Fruit fly (Drosophila melanogaster) whole organism, embryonic: Measurements from ENCODE around the gene CG13667.

Experiments
- Abd-B ChIP-seq: fragments of 200-800 bp; sonication (Bioruptor generic); optimal IDR thresholded peaks from 2 replicates; lab custom pipeline; 2018; ENCODE audit warnings: missing biosample characterization, mild to moderate bottlenecking, missing genetic modification characterization, moderate library complexity
- Awh ChIP-seq: fragments of 200-800 bp; sonication (Bioruptor generic); IDR thresholded peaks from 2 replicates; pipeline ENCODE4, ENCODE4 v1.3.6; 2022; ENCODE audit warnings: missing biosample characterization, missing genetic modification characterization
- Bteb2 ChIP-seq: fragments of 200-800 bp; sonication (Bioruptor generic); optimal IDR thresholded peaks from 2 replicates; lab custom pipeline; 2016; ENCODE audit warnings: missing biosample characterization, missing genetic modification characterization
- CG10543 ChIP-seq: fragments of 200-800 bp; sonication (Bioruptor generic); optimal IDR thresholded peaks from 3 replicates; lab custom pipeline; 2017; ENCODE audit warnings: missing biosample characterization, mild to moderate bottlenecking, missing genetic modification characterization, moderate library complexity
- CG12236 ChIP-seq: fragments of 200-800 bp; sonication (Bioruptor generic); optimal IDR thresholded peaks from 2 replicates; lab custom pipeline; 2016; ENCODE audit warnings: missing biosample characterization, missing genetic modification characterization
- CG13775 ChIP-seq: fragments of 200-800 bp; sonication (Bioruptor generic); optimal IDR thresholded peaks from 3 replicates; lab custom pipeline; 2017; ENCODE audit warnings: missing biosample characterization, mild to moderate bottlenecking, missing genetic modification characterization
- CG15269 ChIP-seq: fragments of 200-800 bp; sonication (Bioruptor generic); optimal IDR thresholded peaks from 2 replicates; lab custom pipeline; 2018; ENCODE audit warnings: missing biosample characterization, mild to moderate bottlenecking, missing genetic modification characterization, moderate library complexity
- CG15514 ChIP-seq: fragments of 200-800 bp; sonication (Bioruptor generic); optimal IDR thresholded peaks from 3 replicates; lab custom pipeline; 2017; ENCODE audit warnings: missing biosample characterization, missing genetic modification characterization, mild to moderate bottlenecking, moderate library complexity, missing genetic modification reagents
- CG15696 ChIP-seq: fragments of 200-800 bp; sonication (Bioruptor generic); optimal IDR thresholded peaks from 2 replicates; lab custom pipeline; 2019; ENCODE audit warnings: missing biosample characterization, mild to moderate bottlenecking, missing genetic modification characterization, moderate library complexity
- CG18599 ChIP-seq: fragments of 200-800 bp; sonication (Bioruptor generic); optimal IDR thresholded peaks from 3 replicates; lab custom pipeline; 2017; ENCODE audit warnings: missing biosample characterization, missing genetic modification characterization, mild to moderate bottlenecking, moderate library complexity, missing genetic modification reagents
- CG2199 ChIP-seq: fragments of 200-800 bp; sonication (Bioruptor generic); IDR thresholded peaks from 3 replicates; pipeline ENCODE4 v1.3.6; 2022; ENCODE audit warnings: missing biosample characterization, missing genetic modification characterization
- CG3281 ChIP-seq: fragments of 200-800 bp; sonication (Bioruptor generic); optimal IDR thresholded peaks from 3 replicates; lab custom pipeline; 2017; ENCODE audit warnings: missing biosample characterization, mild to moderate bottlenecking, missing genetic modification characterization
- CG43689 ChIP-seq: fragments of 200-800 bp; sonication (Bioruptor generic); IDR thresholded peaks from 2 replicates; pipeline ENCODE4 v1.3.6; 2022; ENCODE audit warnings: missing biosample characterization, missing genetic modification characterization
- CG6175 ChIP-seq: fragments of 200-800 bp; sonication (Bioruptor generic); IDR thresholded peaks from 3 replicates; pipeline ENCODE4 v1.3.6; 2022; ENCODE audit warnings: missing biosample characterization, missing genetic modification characterization
- CG9437 ChIP-seq: fragments of 200-800 bp; sonication (Bioruptor generic); optimal IDR thresholded peaks from 2 replicates; lab custom pipeline; 2018; ENCODE audit warnings: missing biosample characterization, mild to moderate bottlenecking, missing genetic modification characterization
- Camta ChIP-seq: fragments of 200-800 bp; sonication (Bioruptor generic); optimal IDR thresholded peaks from 2 replicates; lab custom pipeline; 2016; ENCODE audit warnings: missing biosample characterization, missing genetic modification characterization
- D19A ChIP-seq: fragments of 200-800 bp; optimal IDR thresholded peaks from 3 replicates; lab custom pipeline; 2019; ENCODE audit warnings: missing biosample characterization, mild to moderate bottlenecking, missing genetic modification characterization, moderate library complexity
- Dad ChIP-seq: fragments of 200-800 bp; sonication (Bioruptor generic); optimal IDR thresholded peaks from 3 replicates; lab custom pipeline; 2016; ENCODE audit warnings: missing biosample characterization, missing genetic modification characterization
- Hmr ChIP-seq: fragments of 200-800 bp; sonication (Bioruptor generic); optimal IDR thresholded peaks from 3 replicates; lab custom pipeline; 2017; ENCODE audit warnings: mild to moderate bottlenecking, missing biosample characterization, missing genetic modification reagents, missing genetic modification characterization
- Hsf ChIP-seq: fragments of 200-800 bp; sonication (Bioruptor generic); optimal IDR thresholded peaks from 3 replicates; lab custom pipeline; 2016; ENCODE audit warnings: missing biosample characterization, missing genetic modification characterization
- Max ChIP-seq: fragments of 200-800 bp; sonication (Bioruptor generic); optimal IDR thresholded peaks from 2 replicates; lab custom pipeline; 2016; ENCODE audit warnings: missing biosample characterization, mild to moderate bottlenecking, missing genetic modification characterization
- Nf-YB ChIP-seq: fragments of 200-800 bp; sonication (Bioruptor generic); optimal IDR thresholded peaks from 3 replicates; lab custom pipeline; 2019; ENCODE audit warnings: missing biosample characterization, mild to moderate bottlenecking, missing genetic modification characterization, moderate library complexity
- Nf-YC ChIP-seq: fragments of 200-800 bp; optimal IDR thresholded peaks from 3 replicates; lab custom pipeline; 2019; ENCODE audit warnings: missing biosample characterization, mild to moderate bottlenecking, missing genetic modification characterization, moderate library complexity
- Xbp1 ChIP-seq: fragments of 200-800 bp; sonication (Bioruptor generic); optimal IDR thresholded peaks from 3 replicates; lab custom pipeline; 2016; ENCODE audit warnings: missing biosample characterization, mild to moderate bottlenecking, missing genetic modification characterization
- bsh ChIP-seq, 2 experiments: fragments of 200-800 bp; sonication (Bioruptor generic); optimal IDR thresholded peaks; 2 replicates each; lab custom pipeline; 2017 to 2018; ENCODE audit warnings: mild to moderate bottlenecking in 2 of 2, missing biosample characterization in 2 of 2, missing genetic modification characterization in 2 of 2, moderate library complexity in 1 of 2
- cg ChIP-seq: fragments of 200-800 bp; sonication (Bioruptor generic); optimal IDR thresholded peaks from 3 replicates; lab custom pipeline; 2019; ENCODE audit warnings: missing biosample characterization, mild to moderate bottlenecking, missing genetic modification characterization, moderate library complexity
- chn ChIP-seq: fragments of 200-800 bp; sonication (Bioruptor generic); optimal IDR thresholded peaks from 2 replicates; lab custom pipeline; 2016; ENCODE audit warnings: missing biosample characterization, missing genetic modification characterization
- crc ChIP-seq: fragments of 200-800 bp; sonication (Bioruptor generic); optimal IDR thresholded peaks from 2 replicates; lab custom pipeline; 2016; ENCODE audit warnings: missing biosample characterization, missing genetic modification characterization
- crol ChIP-seq: fragments of 200-800 bp; sonication (Bioruptor generic); IDR thresholded peaks from 2 replicates; pipeline ENCODE4 v1.3.6; 2022; ENCODE audit warnings: missing biosample characterization, missing genetic modification characterization
- ewg ChIP-seq: fragments of 200-800 bp; sonication (Bioruptor generic); optimal IDR thresholded peaks from 3 replicates; lab custom pipeline; 2017; ENCODE audit warnings: mild to moderate bottlenecking, missing biosample characterization, missing genetic modification reagents, missing genetic modification characterization
- ftz-f1 ChIP-seq: fragments of 200-800 bp; sonication (Bioruptor generic); optimal IDR thresholded peaks from 2 replicates; lab custom pipeline; 2016; ENCODE audit warnings: missing biosample characterization, missing genetic modification characterization
- fu2 ChIP-seq: fragments of 200-800 bp; sonication (Bioruptor generic); optimal IDR thresholded peaks from 2 replicates; lab custom pipeline; 2016; ENCODE audit warnings: missing biosample characterization, missing genetic modification characterization
- gcm ChIP-seq: fragments of 200-800 bp; sonication (Bioruptor generic); optimal IDR thresholded peaks from 2 replicates; lab custom pipeline; 2019; ENCODE audit warnings: missing biosample characterization, mild to moderate bottlenecking, missing genetic modification characterization, moderate library complexity
- hkb ChIP-seq, 2 experiments: fragments of 200-800 bp in 1 of 2; fragments of >200 bp in 1 of 2; sonication (Bioruptor generic) in 1 of 2; IDR thresholded peaks in 1 of 2; optimal IDR thresholded peaks in 1 of 2; 2 replicates each; pipeline versions ENCODE4 v1.3.6 to Lab custom; 2017 to 2022; ENCODE audit warnings: missing biosample characterization in 1 of 2, missing genetic modification characterization in 1 of 2
- klu ChIP-seq: fragments of 200-800 bp; sonication (Bioruptor generic); IDR thresholded peaks from 2 replicates; pipeline ENCODE4 v1.3.6; 2022; ENCODE audit warnings: missing biosample characterization, missing genetic modification characterization
- lab ChIP-seq: fragments of 200-800 bp; sonication (Bioruptor generic); optimal IDR thresholded peaks from 3 replicates; lab custom pipeline; 2017; ENCODE audit warnings: missing biosample characterization, missing genetic modification characterization, mild to moderate bottlenecking, moderate library complexity, missing genetic modification reagents
- lola ChIP-seq, 3 experiments: fragments of >200 bp in 2 of 3; fragments of 200-800 bp in 1 of 3; sonication (Bioruptor generic) in 1 of 3; optimal IDR thresholded peaks; 2 replicates each; lab custom pipeline; 2017 to 2019; ENCODE audit warnings: missing biosample characterization in 3 of 3, missing genetic modification characterization in 3 of 3, mild to moderate bottlenecking in 1 of 3, moderate library complexity in 1 of 3
- mam ChIP-seq: fragments of 200-800 bp; sonication (Bioruptor generic); optimal IDR thresholded peaks from 3 replicates; lab custom pipeline; 2016; ENCODE audit warnings: missing biosample characterization, missing genetic modification characterization
- nerfin-1 ChIP-seq: fragments of 200-800 bp; sonication (Bioruptor generic); optimal IDR thresholded peaks from 3 replicates; lab custom pipeline; 2019; ENCODE audit warnings: missing biosample characterization, mild to moderate bottlenecking, missing genetic modification characterization, moderate library complexity
- sd ChIP-seq: fragments of 200-800 bp; sonication (Bioruptor generic); optimal IDR thresholded peaks from 3 replicates; lab custom pipeline; 2018; ENCODE audit warnings: missing biosample characterization, mild to moderate bottlenecking, missing genetic modification characterization, moderate library complexity
- sens-2 ChIP-seq: fragments of 200-800 bp; sonication (Bioruptor generic); IDR thresholded peaks from 2 replicates; pipeline ENCODE4 v1.3.6; 2022; ENCODE audit warnings: missing biosample characterization, missing genetic modification characterization
- tin ChIP-seq: fragments of 200-800 bp; sonication (Bioruptor generic); optimal IDR thresholded peaks from 3 replicates; lab custom pipeline; 2016; ENCODE audit warnings: missing biosample characterization, missing genetic modification characterization
- trh ChIP-seq: fragments of 200-800 bp; sonication (Bioruptor generic); optimal IDR thresholded peaks from 2 replicates; lab custom pipeline; 2016; ENCODE audit warnings: missing biosample characterization, missing genetic modification characterization
- twi ChIP-seq: fragments of 200-800 bp; optimal IDR thresholded peaks from 2 replicates; lab custom pipeline; 2019; ENCODE audit warnings: missing biosample characterization, mild to moderate bottlenecking, missing genetic modification characterization, moderate library complexity
- unpg ChIP-seq: fragments of 200-800 bp; sonication (Bioruptor generic); optimal IDR thresholded peaks from 3 replicates; lab custom pipeline; 2018; ENCODE audit warnings: missing biosample characterization, mild to moderate bottlenecking, missing genetic modification characterization, moderate library complexity
- zen ChIP-seq: fragments of 200-800 bp; sonication (Bioruptor generic); optimal IDR thresholded peaks from 3 replicates; lab custom pipeline; 2018; ENCODE audit warnings: missing biosample characterization, mild to moderate bottlenecking, missing genetic modification characterization, moderate library complexity

CG13667 gene

DNA sequence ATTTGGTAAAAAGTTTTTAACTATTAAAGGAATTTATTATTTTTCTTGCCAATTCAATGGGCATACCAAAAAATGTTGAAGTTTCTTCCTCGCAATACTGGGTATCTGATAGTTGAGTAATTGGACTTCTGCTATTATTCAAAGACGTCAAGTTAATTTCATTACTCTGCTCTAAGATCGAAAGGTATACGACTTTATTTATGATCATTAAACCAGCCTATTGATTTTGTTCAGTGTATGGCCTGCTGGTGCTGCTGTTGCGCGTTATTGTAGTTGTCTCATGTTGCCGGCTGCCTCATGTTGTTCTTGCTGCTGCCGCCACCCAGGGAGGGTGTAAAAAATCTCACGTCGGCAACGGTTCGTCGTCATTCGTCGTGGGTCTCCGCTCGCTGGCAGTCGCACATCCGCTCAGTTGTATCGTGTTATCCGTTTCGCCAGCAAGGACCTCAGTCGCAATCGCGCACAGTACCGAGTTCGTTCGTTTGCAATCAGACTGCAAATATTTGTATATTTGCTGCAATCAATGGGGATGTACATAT, 9.6 kb upstream of the CG13667 start, which contains the start of gene CG7120 (continued):
- TF ChIP-seq Xbp1 (GFP tag; lab: Kevin White, UChicago) (peak; percentile 49), CG43689 (GFP tag; lab: Robert Waterston, UW) (no peak), Hsf (GFP tag; lab: Kevin White, UChicago) (peak; percentile 38), Nf-YB (peak; percentile 45), bsh (GFP tag; optimal IDR thresholded peaks at IDR 0.05; lab: Kevin White, UChicago) (peak in 1 of 2 experiments; percentile 66), CG9437 (GFP tag; lab: Kevin White, UChicago) (peak; percentile 54), gcm (peak; percentile 21), chn (GFP tag; lab: Kevin White, UChicago) (peak; percentile 53), klu (GFP tag; lab: Robert Waterston, UW) (no peak), Bteb2 (GFP tag; lab: Kevin White, UChicago) (peak; percentile 49), CG2199 (GFP tag; lab: Robert Waterston, UW) (no peak), zen (peak; percentile 37), CG18599 (GFP tag; lab: Kevin White, UChicago) (peak; percentile 52), Awh (0 out of 2 replicates have a peak, but pooled peaks have one; percentile 32), ewg (GFP tag; lab: Kevin White, UChicago) (peak; percentile 54), CG15514 (peak; percentile 37), lab (GFP tag; lab: Kevin White, UChicago) (peak; percentile 61), nerfin-1 (tag; lab: Kevin White, UChicago) (peak; percentile 65), CG6175 (GFP tag; lab: Robert Waterston, UW) (no peak), Camta (GFP tag; lab: Kevin White, UChicago) (peak; percentile 1)

DNA sequence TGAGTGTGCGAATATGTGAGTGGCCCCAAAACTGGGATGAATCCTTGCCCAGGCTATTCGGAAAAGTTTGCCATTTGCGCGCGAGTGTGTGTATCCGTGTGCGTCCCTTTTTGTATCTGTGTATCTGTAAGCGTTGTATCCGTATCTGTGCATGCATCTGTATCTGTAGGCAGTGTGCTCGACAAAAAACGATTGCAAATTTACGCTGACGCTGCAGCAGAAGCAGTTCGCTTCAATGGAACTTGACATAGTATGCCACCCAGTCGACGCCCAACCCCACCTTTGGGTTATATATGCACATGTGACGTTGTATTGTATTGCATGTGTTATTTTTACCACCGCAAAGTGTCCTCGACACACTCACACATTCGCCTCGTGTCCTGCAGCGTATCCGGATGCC, 9.1 kb upstream of the CG13667 start:
- peak; percentile 65 for TF ChIP-seq cg (GFP tag; lab: Kevin White, UChicago)
- TF ChIP-seq CG10543 (GFP tag; lab: Kevin White, UChicago) = no peak
- no peak for TF ChIP-seq trh (GFP tag; lab: Kevin White, UChicago)
- TF ChIP-seq nerfin-1 (tag; lab: Kevin White, UChicago) = peak; percentile 40
- TF ChIP-seq D19A = no peak
- peak; percentile 36 for TF ChIP-seq twi (tag; lab: Kevin White, UChicago)
- TF ChIP-seq sens-2 (GFP tag; lab: Robert Waterston, UW) = no peak
- TF ChIP-seq, all 482 proteins: peak for 3

DNA sequence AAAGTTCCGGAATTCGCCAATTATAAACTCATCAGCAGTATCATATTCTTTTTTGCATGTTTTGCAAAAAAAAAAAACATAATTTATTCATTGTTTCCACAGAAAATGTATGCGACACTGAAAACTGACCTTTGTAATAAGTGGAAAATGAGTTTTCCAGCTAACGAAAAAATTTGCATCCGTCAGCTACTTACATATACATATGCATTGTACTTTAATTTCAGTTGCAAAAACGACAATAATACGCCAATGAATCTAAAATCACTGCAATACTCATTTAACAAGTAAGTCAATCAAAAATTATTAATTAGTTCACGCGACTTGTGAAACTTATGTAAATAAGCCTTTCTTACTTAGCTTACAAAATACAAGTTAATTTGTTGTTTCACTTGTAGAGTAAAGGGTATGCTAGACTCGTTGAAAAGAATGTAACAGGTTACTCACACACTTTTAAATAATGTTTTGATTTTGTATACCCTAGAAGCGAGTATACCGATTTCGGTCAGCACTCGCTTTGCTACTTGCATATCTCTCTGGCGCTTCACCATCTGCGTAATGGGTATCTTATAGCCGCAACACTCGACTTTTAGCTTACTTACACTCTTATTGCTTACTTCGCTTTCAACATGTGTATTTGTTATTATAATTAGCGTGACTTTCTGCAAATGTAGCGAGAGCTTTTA, 6.3 kb upstream of the CG13667 start:
- TF ChIP-seq Dad (GFP tag; lab: Kevin White, UChicago) (no peak), Nf-YC (tag; lab: Kevin White, UChicago) (no peak), crol (GFP tag; lab: Robert Waterston, UW) (no peak), unpg (GFP tag; lab: Kevin White, UChicago) (no peak), Hmr (GFP tag; lab: Kevin White, UChicago) (no peak), CG15696 (tag; lab: Kevin White, UChicago) (no peak), CG15269 (no peak), hkb (optimal IDR thresholded peaks at IDR 0.05; lab: Kevin White, UChicago) (no peak), hkb (GFP tag; IDR thresholded peaks at IDR 0.05; lab: Robert Waterston, UW) (no peak), sd (no peak), CG13775 (GFP tag; lab: Kevin White, UChicago) (no peak), CG12236 (GFP tag; lab: Kevin White, UChicago) (no peak), CG3281 (no peak), tin (GFP tag; lab: Kevin White, UChicago) (peak; percentile 14), mam (peak; percentile 42), crc (no peak), Max (GFP tag; lab: Kevin White, UChicago) (no peak), lola (GFP tag; optimal IDR thresholded peaks at IDR 0.05; lab: Kevin White, UChicago) (no peak), fu2 (GFP tag; lab: Kevin White, UChicago) (no peak), Abd-B (GFP tag; lab: Kevin White, UChicago) (no peak), ftz-f1 (GFP tag; lab: Kevin White, UChicago) (no peak)
